Fruit fly (Drosophila melanogaster) whole organism, embryonic: ENCODE results near the gene Crys.

Experiments
- Ada2b ChIP-seq: fragments of 200-800 bp; sonication (Bioruptor generic); IDR thresholded peaks from 2 replicates; pipeline ENCODE4 v1.3.6; 2022; ENCODE audit warnings: missing biosample characterization, missing genetic modification characterization
- Adf1 ChIP-seq: fragments of 200-800 bp; sonication (Bioruptor generic); IDR thresholded peaks from 2 replicates; pipeline ENCODE4 v1.3.6; 2022; ENCODE audit warnings: missing biosample characterization, missing genetic modification characterization
- CG10209 ChIP-seq: fragments of 200-800 bp; sonication (Bioruptor generic); optimal IDR thresholded peaks from 3 replicates; lab custom pipeline; 2017; ENCODE audit warnings: missing biosample characterization, mild to moderate bottlenecking, missing genetic modification characterization, missing genetic modification reagents
- CG10431 ChIP-seq: fragments of 200-800 bp; sonication (Bioruptor generic); optimal IDR thresholded peaks from 3 replicates; lab custom pipeline; 2018; ENCODE audit warnings: missing biosample characterization, mild to moderate bottlenecking, missing genetic modification characterization
- CG11093 ChIP-seq: fragments of 200-800 bp; sonication (Bioruptor generic); IDR thresholded peaks from 3 replicates; pipeline ENCODE4 v1.3.6; 2022; ENCODE audit warnings: missing biosample characterization, missing genetic modification characterization
- CG31441 ChIP-seq: fragments of 200-800 bp; sonication (Bioruptor generic); IDR thresholded peaks from 2 replicates; pipeline ENCODE4 v1.3.6; 2022; ENCODE audit warnings: missing biosample characterization, missing genetic modification characterization
- CG32772 ChIP-seq: fragments of 200-800 bp; sonication (Bioruptor generic); IDR thresholded peaks from 2 replicates; pipeline ENCODE4 v1.3.6; 2022; ENCODE audit warnings: missing biosample characterization, missing genetic modification characterization
- CG3995 ChIP-seq: fragments of 200-800 bp; sonication (Bioruptor generic); optimal IDR thresholded peaks from 3 replicates; lab custom pipeline; 2016; ENCODE audit warnings: missing biosample characterization, missing genetic modification characterization
- CG42726 ChIP-seq: fragments of 200-800 bp; sonication (Bioruptor generic); IDR thresholded peaks from 2 replicates; pipeline ENCODE4 v1.3.6; 2022; ENCODE audit warnings: missing biosample characterization, missing genetic modification characterization; ENCODE audit not compliant: partially characterized antibody
- CG4360 ChIP-seq: fragments of 200-800 bp; sonication (Bioruptor generic); IDR thresholded peaks from 2 replicates; pipeline ENCODE4 v1.3.6; 2022; ENCODE audit warnings: missing biosample characterization, missing genetic modification characterization
- CG43689 ChIP-seq: fragments of 200-800 bp; sonication (Bioruptor generic); IDR thresholded peaks from 2 replicates; pipeline ENCODE4 v1.3.6; 2022; ENCODE audit warnings: missing biosample characterization, missing genetic modification characterization
- CG4854 ChIP-seq: fragments of 200-800 bp; sonication (Bioruptor generic); optimal IDR thresholded peaks from 2 replicates; lab custom pipeline; 2016; ENCODE audit warnings: missing biosample characterization, missing genetic modification characterization, inconsistent platforms
- CG5245 ChIP-seq: fragments of 200-800 bp; sonication (Bioruptor generic); optimal IDR thresholded peaks from 3 replicates; lab custom pipeline; 2016; ENCODE audit warnings: missing biosample characterization, missing genetic modification characterization
- CG6791 ChIP-seq: fragments of 200-800 bp; sonication (Bioruptor generic); IDR thresholded peaks from 3 replicates; pipeline ENCODE4 v1.3.6; 2022; ENCODE audit warnings: missing biosample characterization, missing genetic modification characterization; ENCODE audit not compliant: partially characterized antibody
- CG6854 ChIP-seq: fragments of 200-800 bp; sonication (Bioruptor generic); optimal IDR thresholded peaks from 3 replicates; lab custom pipeline; 2017; ENCODE audit warnings: missing biosample characterization, mild to moderate bottlenecking, missing genetic modification characterization
- CG7963 ChIP-seq: fragments of 200-800 bp; sonication (Bioruptor generic); IDR thresholded peaks from 3 replicates; pipeline ENCODE4 v1.3.6; 2022; ENCODE audit warnings: missing biosample characterization, missing genetic modification characterization; ENCODE audit not compliant: partially characterized antibody
- CG9437 ChIP-seq: fragments of 200-800 bp; sonication (Bioruptor generic); optimal IDR thresholded peaks from 2 replicates; lab custom pipeline; 2018; ENCODE audit warnings: missing biosample characterization, mild to moderate bottlenecking, missing genetic modification characterization
- CG9609 ChIP-seq: fragments of 200-800 bp; sonication (Bioruptor generic); optimal IDR thresholded peaks from 3 replicates; lab custom pipeline; 2016; ENCODE audit warnings: missing biosample characterization, missing genetic modification characterization
- Dip2 ChIP-seq: fragments of 200-800 bp; sonication (Bioruptor generic); IDR thresholded peaks from 2 replicates; pipeline ENCODE4 v1.3.6; 2022; ENCODE audit warnings: missing biosample characterization, missing genetic modification characterization
- Dp ChIP-seq: fragments of 200-800 bp; sonication (Bioruptor generic); optimal IDR thresholded peaks from 2 replicates; lab custom pipeline; 2018; ENCODE audit warnings: missing biosample characterization, mild to moderate bottlenecking, missing genetic modification characterization, moderate library complexity
- H15 ChIP-seq: fragments of 200-800 bp; sonication (Bioruptor generic); IDR thresholded peaks from 3 replicates; pipeline ENCODE4 v1.3.6; 2022; ENCODE audit warnings: missing biosample characterization, missing genetic modification characterization
- HHEX ChIP-seq: fragments of 200-800 bp; sonication (Bioruptor generic); optimal IDR thresholded peaks from 3 replicates; lab custom pipeline; 2017; ENCODE audit warnings: missing biosample characterization, mild to moderate bottlenecking, missing genetic modification characterization, missing genetic modification reagents
- Pdp1 ChIP-seq, 2 experiments: fragments of 200-800 bp; sonication (Bioruptor generic); optimal IDR thresholded peaks; 3 replicates each; lab custom pipeline; 2016; ENCODE audit warnings: missing biosample characterization in 2 of 2, missing genetic modification characterization in 2 of 2, mild to moderate bottlenecking in 1 of 2, moderate library complexity in 1 of 2
- Six4 ChIP-seq: fragments of 200-800 bp; sonication (Bioruptor generic); optimal IDR thresholded peaks from 2 replicates; lab custom pipeline; 2016; ENCODE audit warnings: missing biosample characterization, missing genetic modification characterization
- ab ChIP-seq: fragments of 200-800 bp; sonication (Bioruptor generic); optimal IDR thresholded peaks from 2 replicates; lab custom pipeline; 2016; ENCODE audit warnings: missing biosample characterization, missing genetic modification characterization
- al ChIP-seq: fragments of 200-800 bp; sonication (Bioruptor generic); IDR thresholded peaks from 2 replicates; pipeline ENCODE4 v1.3.6; 2022; ENCODE audit warnings: missing biosample characterization, missing genetic modification characterization
- cas ChIP-seq: fragments of 200-800 bp; sonication (Bioruptor generic); IDR thresholded peaks from 2 replicates; pipeline ENCODE4 v1.3.6; 2022; ENCODE audit warnings: missing biosample characterization, missing genetic modification characterization
- chif ChIP-seq, 2 experiments: fragments of 200-800 bp; sonication (Bioruptor generic); optimal IDR thresholded peaks; 3 replicates each; lab custom pipeline; 2016; ENCODE audit warnings: missing biosample characterization in 2 of 2, missing genetic modification characterization in 2 of 2
- disco-r ChIP-seq: fragments of 200-800 bp; sonication (Bioruptor generic); optimal IDR thresholded peaks from 2 replicates; lab custom pipeline; 2016; ENCODE audit warnings: missing biosample characterization, missing genetic modification characterization
- dmrt99B ChIP-seq: fragments of 200-800 bp; sonication (Bioruptor generic); optimal IDR thresholded peaks from 2 replicates; lab custom pipeline; 2018; ENCODE audit warnings: missing biosample characterization, mild to moderate bottlenecking, missing genetic modification characterization, moderate library complexity
- eyg ChIP-seq: fragments of 200-800 bp; sonication (Bioruptor generic); optimal IDR thresholded peaks from 3 replicates; lab custom pipeline; 2016; ENCODE audit warnings: missing biosample characterization, missing genetic modification characterization
- fru ChIP-seq: fragments of >200 bp; optimal IDR thresholded peaks from 2 replicates; lab custom pipeline; 2017
- fu2 ChIP-seq: fragments of 200-800 bp; sonication (Bioruptor generic); optimal IDR thresholded peaks from 2 replicates; lab custom pipeline; 2016; ENCODE audit warnings: missing biosample characterization, missing genetic modification characterization
- grau ChIP-seq: fragments of 200-800 bp; optimal IDR thresholded peaks from 3 replicates; lab custom pipeline; 2019; ENCODE audit warnings: missing biosample characterization, mild to moderate bottlenecking, missing genetic modification characterization, moderate library complexity
- h ChIP-seq: fragments of >200 bp; optimal IDR thresholded peaks from 2 replicates; lab custom pipeline; 2017
- ham ChIP-seq: fragments of 200-800 bp; sonication (Bioruptor generic); IDR thresholded peaks from 2 replicates; pipeline ENCODE4 v1.3.6; 2022; ENCODE audit warnings: missing biosample characterization, missing genetic modification characterization
- lola ChIP-seq, 3 experiments: fragments of >200 bp in 2 of 3; fragments of 200-800 bp in 1 of 3; sonication (Bioruptor generic) in 1 of 3; optimal IDR thresholded peaks; 2 replicates each; lab custom pipeline; 2017 to 2019; ENCODE audit warnings: missing biosample characterization in 3 of 3, missing genetic modification characterization in 3 of 3, mild to moderate bottlenecking in 1 of 3, moderate library complexity in 1 of 3
- oc ChIP-seq: fragments of 200-800 bp; sonication (Bioruptor generic); optimal IDR thresholded peaks from 2 replicates; lab custom pipeline; 2018; ENCODE audit warnings: missing biosample characterization, mild to moderate bottlenecking, missing genetic modification characterization, moderate library complexity
- otp ChIP-seq: fragments of 200-800 bp; sonication (Bioruptor generic); IDR thresholded peaks from 3 replicates; pipeline ENCODE4, ENCODE4 v1.3.6; 2022; ENCODE audit warnings: missing biosample characterization, missing genetic modification characterization
- pb ChIP-seq: fragments of 200-800 bp; sonication (Bioruptor generic); optimal IDR thresholded peaks from 3 replicates; lab custom pipeline; 2016; ENCODE audit warnings: missing biosample characterization, missing genetic modification characterization
- pfk ChIP-seq: fragments of 200-800 bp; sonication (Bioruptor generic); optimal IDR thresholded peaks from 2 replicates; lab custom pipeline; 2018; ENCODE audit warnings: missing biosample characterization, mild to moderate bottlenecking, missing genetic modification characterization, moderate library complexity
- pnt ChIP-seq: fragments of 200-800 bp; sonication (Bioruptor generic); optimal IDR thresholded peaks from 3 replicates; lab custom pipeline; 2016; ENCODE audit warnings: missing biosample characterization, missing genetic modification characterization
- prd ChIP-seq, 3 experiments: fragments of >200 bp in 2 of 3; fragments of 200-800 bp in 1 of 3; sonication (Bioruptor generic) in 1 of 3; optimal IDR thresholded peaks in 2 of 3; IDR thresholded peaks in 1 of 3; 2 replicates in 2 of 3; 3 replicates in 1 of 3; pipeline versions ENCODE4 v1.3.6 to Lab custom; 2017 to 2022; ENCODE audit warnings: missing biosample characterization in 1 of 3, missing genetic modification characterization in 1 of 3
- ranshi ChIP-seq: fragments of 200-800 bp; sonication (Bioruptor generic); IDR thresholded peaks from 2 replicates; pipeline ENCODE4 v1.3.6; 2022; ENCODE audit warnings: missing biosample characterization, missing genetic modification characterization
- rib ChIP-seq: fragments of 200-800 bp; sonication (Bioruptor generic); IDR thresholded peaks from 2 replicates; pipeline ENCODE4 v1.3.6; 2022; ENCODE audit warnings: missing biosample characterization, missing genetic modification characterization
- ro ChIP-seq: fragments of 200-800 bp; sonication (Bioruptor generic); IDR thresholded peaks from 2 replicates; pipeline ENCODE4 v1.3.6; 2022; ENCODE audit warnings: missing biosample characterization, missing genetic modification characterization
- slp2 ChIP-seq: fragments of 200-800 bp; sonication (Bioruptor generic); optimal IDR thresholded peaks from 2 replicates; lab custom pipeline; 2016; ENCODE audit warnings: missing biosample characterization, missing genetic modification characterization
- sob ChIP-seq: fragments of 200-800 bp; sonication (Bioruptor generic); IDR thresholded peaks from 2 replicates; pipeline ENCODE4 v1.3.6; 2022; ENCODE audit warnings: missing biosample characterization, missing genetic modification characterization
- tll ChIP-seq, 2 experiments: fragments of 200-800 bp in 1 of 2; fragments of >200 bp in 1 of 2; sonication (Bioruptor generic) in 1 of 2; optimal IDR thresholded peaks; 2 replicates each; lab custom pipeline; 2017 to 2019; ENCODE audit warnings: missing biosample characterization in 2 of 2, missing genetic modification characterization in 2 of 2, mild to moderate bottlenecking in 1 of 2, moderate library complexity in 1 of 2
- toy ChIP-seq: fragments of 200-800 bp; sonication (Bioruptor generic); IDR thresholded peaks from 2 replicates; pipeline ENCODE4 v1.3.6; 2022; ENCODE audit warnings: missing biosample characterization, missing genetic modification characterization

The Crys gene

dm6 chr2L:11970853-11971397, 27.0 kb downstream of the Crys start (continued):
- TF ChIP-seq Dp (GFP tag; lab: Kevin White, UChicago) = no peak
- no peak for TF ChIP-seq disco-r
- TF ChIP-seq sob (GFP tag; lab: Robert Waterston, UW) = peak; percentile 35; the same call in 1 of the 2 replicates
- peak; percentile 31 for TF ChIP-seq pfk
- TF ChIP-seq Adf1 (GFP tag; lab: Robert Waterston, UW) = peak; percentile 25; the same call in 1 of the 2 replicates
- TF ChIP-seq dmrt99B (tag; lab: Kevin White, UChicago) = peak; percentile 8
- TF ChIP-seq CG11093 (GFP tag; lab: Robert Waterston, UW) = no peak
- TF ChIP-seq pnt (GFP tag; lab: Kevin White, UChicago) = no peak
- TF ChIP-seq slp2 (GFP tag; lab: Kevin White, UChicago) = no peak
- no peak for TF ChIP-seq toy
- TF ChIP-seq Six4 (GFP tag; lab: Kevin White, UChicago) = no peak
- no peak for TF ChIP-seq Dip2 (GFP tag; lab: Robert Waterston, UW)
- TF ChIP-seq otp (GFP tag; lab: Robert Waterston, UW) = no peak; the same call in 1 of the 3 replicates
- TF ChIP-seq CG9609 (GFP tag; lab: Kevin White, UChicago) = no peak
- TF ChIP-seq oc = peak; percentile 72
- no peak for TF ChIP-seq CG31441 (GFP tag; lab: Robert Waterston, UW)
- TF ChIP-seq CG6791 = no peak
- no peak for TF ChIP-seq CG43689 (GFP tag; lab: Robert Waterston, UW)
- peak; percentile 59 for TF ChIP-seq pb (GFP tag; lab: Kevin White, UChicago)
- TF ChIP-seq ro (GFP tag; lab: Robert Waterston, UW) = no peak
- no peak for TF ChIP-seq lola (GFP tag; optimal IDR thresholded peaks at IDR 0.05; lab: Kevin White, UChicago)
- TF ChIP-seq CG7963 (GFP tag; lab: Robert Waterston, UW) = 0 out of 3 replicates have a peak, but pooled peaks have one; percentile 36
- no peak for TF ChIP-seq H15
- no peak for TF ChIP-seq CG10431 (GFP tag; lab: Kevin White, UChicago)
- peak; percentile 24 to 28 for TF ChIP-seq Pdp1 (GFP tag; optimal IDR thresholded peaks at IDR 0.05; lab: Kevin White, UChicago)
- 0 out of 2 replicates have a peak, but pooled peaks have one; percentile 44 for TF ChIP-seq rib
- no peak for TF ChIP-seq CG9437
- no peak for TF ChIP-seq CG5245 (GFP tag; lab: Kevin White, UChicago)
- TF ChIP-seq cas (GFP tag; lab: Robert Waterston, UW) = no peak
- TF ChIP-seq fru (lab: Kevin White, UChicago) = no peak
- no peak for TF ChIP-seq eyg (GFP tag; lab: Kevin White, UChicago)
- TF ChIP-seq HHEX (GFP tag; lab: Kevin White, UChicago) = peak; percentile 23
- TF ChIP-seq CG3995 = peak; percentile 69
- no peak for TF ChIP-seq ranshi
- peak; percentile 19; the same call in 1 of the 2 replicates for TF ChIP-seq CG42726
- TF ChIP-seq CG32772 = 0 out of 2 replicates have a peak, but pooled peaks have one; percentile 31
- no peak for TF ChIP-seq CG10209 (GFP tag; lab: Kevin White, UChicago)
- no peak for TF ChIP-seq ham
- TF ChIP-seq al = no peak
- TF ChIP-seq CG6854 (GFP tag; lab: Kevin White, UChicago) = peak; percentile 5
- TF ChIP-seq Ada2b = no peak
- TF ChIP-seq CG4854 (GFP tag; lab: Kevin White, UChicago) = no peak
- peak in 1 of 2 experiments; percentile 77 for TF ChIP-seq tll (GFP tag; optimal IDR thresholded peaks at IDR 0.05; lab: Kevin White, UChicago)
- no peak for TF ChIP-seq chif (GFP tag; optimal IDR thresholded peaks at IDR 0.05; lab: Kevin White, UChicago)
- no peak for TF ChIP-seq prd (optimal IDR thresholded peaks at IDR 0.05; lab: Kevin White, UChicago)
- 0 out of 3 replicates have a peak, but pooled peaks have one; percentile 14 for TF ChIP-seq prd (GFP tag; IDR thresholded peaks at IDR 0.05; lab: Robert Waterston, UW)
- TF ChIP-seq h = no peak
- TF ChIP-seq ab (GFP tag; lab: Kevin White, UChicago) = peak; percentile 36
- no peak for TF ChIP-seq fu2 (GFP tag; lab: Kevin White, UChicago)
- peak; percentile 42 for TF ChIP-seq CG4360 (GFP tag; lab: Robert Waterston, UW)
- TF ChIP-seq grau (tag; lab: Kevin White, UChicago) = peak; percentile 76
